Worm (Caenorhabditis elegans): ENCODE results near the gene acly-1.

The acly-1 gene

DNA sequence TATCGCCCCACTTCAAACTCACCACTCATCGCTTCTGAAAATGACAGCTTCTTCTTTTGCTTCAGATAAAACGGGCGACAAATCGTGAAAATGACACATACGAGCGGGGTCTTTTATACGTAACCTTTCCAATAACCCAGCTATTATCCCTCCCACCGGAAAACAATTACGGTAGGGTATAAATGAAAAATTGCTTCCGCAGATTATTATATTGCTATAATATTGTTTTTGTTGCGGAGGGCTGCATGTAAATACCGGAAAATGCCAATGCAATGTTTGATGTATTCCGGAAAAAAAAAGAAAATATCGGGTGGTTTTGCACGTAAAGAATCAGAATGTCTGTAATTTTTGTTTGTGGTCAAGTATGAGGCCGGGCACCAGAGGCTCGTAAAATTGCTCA lies 22.4 kb downstream of the acly-1 start, which contains the start of gene F09E10.7 (continued):
- no peak for TF ChIP-seq ceh-14 (tag; optimal IDR thresholded peaks at IDR 0.05)
- TF ChIP-seq C38D4.7 (GFP tag; optimal IDR thresholded peaks at IDR 0.05): no peak
- no peak for TF ChIP-seq dve-1 (tag; optimal IDR thresholded peaks at IDR 0.05)
- TF ChIP-seq ttx-3 (tag; optimal IDR thresholded peaks at IDR 0.05): no peak

DNA sequence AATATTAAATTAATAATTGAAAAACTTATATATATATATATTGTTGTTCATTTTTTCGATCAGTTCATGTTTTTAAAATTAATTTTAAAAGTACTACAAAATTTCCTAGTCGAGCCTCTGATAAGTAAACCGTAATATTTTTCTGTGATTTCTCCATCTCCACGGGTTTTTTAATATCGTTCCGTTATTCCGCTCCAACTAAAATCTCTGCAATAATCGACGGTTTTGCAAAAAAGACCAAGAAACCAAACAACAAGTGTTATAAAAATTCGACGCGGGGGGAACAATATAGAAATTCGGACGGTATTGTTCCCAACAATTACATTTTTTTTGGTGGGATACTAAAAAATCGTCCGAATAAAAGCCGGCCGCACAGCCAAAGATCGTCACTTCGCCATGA lies 23.1 kb downstream of the acly-1 start, which contains the start of gene F09E10.1:
Gene F09E10.1 (plus strand): TSS at position 301 of the 400 bp plus-strand sequence.
- TF ChIP-seq ceh-14 (tag; optimal IDR thresholded peaks at IDR 0.05): no peak
- no peak for TF ChIP-seq ceh-31 (tag; optimal IDR thresholded peaks at IDR 0.05)
- no peak for TF ChIP-seq dmd-4 (tag; optimal IDR thresholded peaks at IDR 0.05; ENCODE audit: borderline replicate concordance)
- no peak for TF ChIP-seq unc-55 (GFP tag; optimal IDR thresholded peaks at IDR 0.05)
- no peak for TF ChIP-seq dve-1 (tag; optimal IDR thresholded peaks at IDR 0.05)
- no peak for TF ChIP-seq unc-42 (tag; optimal IDR thresholded peaks at IDR 0.05)
- no peak for TF ChIP-seq madf-2 (tag; optimal IDR thresholded peaks at IDR 0.05)
- TF ChIP-seq ref-2 (tag; optimal IDR thresholded peaks at IDR 0.05): no peak
- no peak for TF ChIP-seq ceh-22 (tag; optimal IDR thresholded peaks at IDR 0.05)
- no peak for TF ChIP-seq tbx-7 (tag; optimal IDR thresholded peaks at IDR 0.05)

DNA sequence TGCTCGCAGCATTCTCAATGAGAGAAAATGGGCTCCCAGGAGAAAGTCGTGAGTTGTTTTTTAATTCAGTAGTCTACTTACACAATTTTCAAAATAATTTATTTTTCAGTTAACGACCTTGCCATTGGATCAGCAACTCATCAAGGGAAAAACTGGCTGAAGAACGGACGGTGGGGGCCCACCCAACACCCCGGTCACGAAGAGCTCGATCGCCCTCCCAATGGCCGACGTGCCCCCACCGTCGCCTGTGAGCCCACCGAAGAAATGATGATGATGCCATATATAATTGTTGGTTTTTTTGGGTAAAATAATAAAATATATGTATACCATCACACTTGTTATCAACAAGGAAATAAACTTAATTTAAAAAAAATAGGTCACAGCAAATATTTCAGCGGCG lies 23.6 kb downstream of the acly-1 start:
- no peak for TF ChIP-seq lin-11 (tag; optimal IDR thresholded peaks at IDR 0.05)
- TF ChIP-seq ceh-18 (tag; optimal IDR thresholded peaks at IDR 0.05): no peak
- no peak for TF ChIP-seq eyg-1 (tag; optimal IDR thresholded peaks at IDR 0.05)
- no peak for TF ChIP-seq rnt-1 (tag; optimal IDR thresholded peaks at IDR 0.05)
- no peak for TF ChIP-seq unc-42 (tag; optimal IDR thresholded peaks at IDR 0.05)
- no peak for TF ChIP-seq pag-3 (tag; optimal IDR thresholded peaks at IDR 0.05; ENCODE audit: borderline replicate concordance)
- no peak for TF ChIP-seq fax-1 (tag; optimal IDR thresholded peaks at IDR 0.05)
- no peak for TF ChIP-seq pha-2 (tag; optimal IDR thresholded peaks at IDR 0.05)
- no peak for TF ChIP-seq hlh-30 (tag; optimal IDR thresholded peaks at IDR 0.05; ENCODE audit: insufficient read depth)
- TF ChIP-seq pros-1 (tag; optimal IDR thresholded peaks at IDR 0.05): no peak
- no peak for TF ChIP-seq C08G9.2 (tag; optimal IDR thresholded peaks at IDR 0.05)
- TF ChIP-seq ztf-16 (tag; optimal IDR thresholded peaks at IDR 0.05): no peak

DNA sequence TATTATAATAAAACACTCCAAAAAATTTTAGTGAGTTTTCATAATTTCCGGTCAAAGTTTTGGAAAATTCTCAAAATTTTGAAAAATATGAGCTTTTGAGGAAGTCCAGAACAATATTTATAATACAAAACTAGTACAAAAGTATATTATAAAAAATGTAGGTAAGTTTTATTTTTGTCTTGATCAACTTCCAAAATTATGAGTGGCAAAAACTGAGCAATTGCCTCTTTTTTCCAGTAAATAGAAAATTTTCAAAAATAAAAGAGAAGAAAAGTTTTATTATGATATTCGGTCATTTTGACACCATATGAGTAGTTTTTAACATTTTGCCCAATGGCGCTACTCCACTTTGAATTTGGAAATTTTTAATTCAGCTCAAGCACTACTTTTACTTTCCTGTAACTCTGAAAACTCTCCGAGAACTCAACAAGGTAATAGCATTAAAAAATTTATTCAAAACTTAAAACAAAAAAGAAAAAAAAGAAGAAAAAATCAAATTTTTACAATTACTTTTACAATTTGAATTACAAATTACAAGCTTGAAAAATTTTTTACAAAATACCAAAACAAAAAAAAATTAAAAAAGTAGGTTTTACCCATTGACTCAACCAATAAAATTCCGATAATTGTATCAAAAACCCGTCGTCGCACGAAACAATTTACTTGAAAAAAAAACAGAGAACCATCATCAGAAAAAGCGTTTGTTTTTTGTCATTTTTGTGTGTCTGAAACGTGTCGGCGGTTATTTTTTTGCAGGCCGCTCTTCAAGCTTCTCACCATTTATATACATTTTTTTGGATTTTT lies 24.6 kb downstream of the acly-1 start:
- TF ChIP-seq gmeb-2 (tag; optimal IDR thresholded peaks at IDR 0.05) (no peak), elt-2 (tag; optimal IDR thresholded peaks at IDR 0.05) (no peak), ceh-31 (tag; optimal IDR thresholded peaks at IDR 0.05) (no peak), K09A11.1 (tag; optimal IDR thresholded peaks at IDR 0.05; ENCODE audit: insufficient read depth) (no peak), pag-3 (tag; optimal IDR thresholded peaks at IDR 0.05; ENCODE audit: borderline replicate concordance) (no peak), pax-1 (tag; optimal IDR thresholded peaks at IDR 0.05) (no peak), tbx-7 (tag; optimal IDR thresholded peaks at IDR 0.05) (no peak)

DNA sequence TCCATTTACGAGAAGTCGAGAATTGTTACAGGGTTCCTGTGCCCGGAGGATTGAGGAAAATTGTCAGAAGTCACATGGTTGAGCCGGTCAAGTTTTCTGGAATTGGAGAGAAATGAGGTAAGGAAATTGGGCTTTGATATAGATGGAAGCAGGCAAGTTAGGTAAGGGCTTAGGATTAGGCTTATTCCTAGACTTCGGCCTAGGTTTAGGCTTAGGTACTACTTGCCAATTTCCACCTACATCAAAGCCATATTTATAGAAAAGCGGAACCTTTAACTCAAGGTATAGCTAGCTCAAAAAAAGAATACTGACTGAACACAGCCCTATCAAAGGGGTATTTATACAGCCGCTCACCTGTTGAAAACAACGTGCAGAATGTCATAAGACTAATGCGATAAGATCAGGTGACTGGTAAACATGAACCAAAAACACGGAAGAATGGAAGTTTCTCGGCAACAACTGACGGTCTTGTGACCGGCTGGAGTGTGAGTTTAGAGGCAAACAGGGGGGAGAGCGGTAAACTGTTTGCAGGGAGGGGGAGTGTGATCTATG lies 25.3 kb downstream of the acly-1 start:
- TF ChIP-seq ets-4 (tag; optimal IDR thresholded peaks at IDR 0.05) (no peak), ceh-18 (tag; optimal IDR thresholded peaks at IDR 0.05) (peak; percentile 9), hlh-13 (GFP tag; optimal IDR thresholded peaks at IDR 0.05) (no peak), elt-2 (tag; optimal IDR thresholded peaks at IDR 0.05) (peak; percentile 10), hlh-6 (tag; optimal IDR thresholded peaks at IDR 0.05) (peak; percentile 2), hlh-30 (tag; optimal IDR thresholded peaks at IDR 0.05; ENCODE audit: insufficient read depth) (peak; percentile 92), sdc-2 (tag; optimal IDR thresholded peaks at IDR 0.05) (peak; percentile 15), eyg-1 (tag; optimal IDR thresholded peaks at IDR 0.05) (no peak), pqm-1 (tag; optimal IDR thresholded peaks at IDR 0.05) (peak; percentile 75)
